Fruit fly (Drosophila melanogaster): ENCODE results near the gene Pgant6.

Gene Pgant6

DNA sequence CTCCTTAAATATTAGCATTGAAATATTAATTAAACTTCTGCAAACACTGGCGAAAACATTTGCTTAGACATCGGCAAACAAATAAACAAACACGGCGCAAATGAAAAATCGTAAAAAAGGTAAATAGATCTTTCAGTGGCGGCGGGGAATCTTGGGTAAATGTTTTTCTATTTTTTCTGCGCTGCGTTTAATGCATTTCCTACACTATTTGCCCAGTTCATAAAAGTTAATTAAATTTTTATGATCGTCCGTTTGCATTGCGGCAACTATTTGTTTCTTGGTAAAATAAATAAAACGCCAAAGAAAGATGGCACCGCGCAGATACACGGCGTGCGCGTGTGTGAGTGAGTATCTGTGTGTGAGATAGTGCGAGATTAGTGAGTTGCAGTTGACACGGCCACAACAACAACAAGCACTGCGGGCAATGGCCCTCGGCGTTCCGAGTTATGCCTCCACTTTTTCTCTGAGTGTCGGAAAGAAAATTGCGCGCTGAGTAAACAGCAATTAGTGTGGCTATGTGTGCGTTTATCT, 16.5 kb downstream of the Pgant6 start (continued):
- TF ChIP-seq CG2875 (GFP tag; optimal IDR thresholded peaks at IDR 0.05) (peak; percentile 65), CG9876 (GFP tag; optimal IDR thresholded peaks at IDR 0.05) (peak; percentile 6), CG10979 (tag; optimal IDR thresholded peaks at IDR 0.05) (peak; percentile 21), her (GFP tag; optimal IDR thresholded peaks at IDR 0.05) (peak; percentile 34), Blimp-1 (GFP tag; optimal IDR thresholded peaks at IDR 0.05) (peak; percentile 58), CG15696 (tag; optimal IDR thresholded peaks at IDR 0.05) (peak; percentile 73), CG8765 (GFP tag; IDR thresholded peaks at IDR 0.05) (peak; percentile 26; the same call in 1 of the 2 replicates), CG32532 (GFP tag; IDR thresholded peaks at IDR 0.05) (0 out of 2 replicates have a peak, but pooled peaks have one; percentile 13), gem (tag; optimal IDR thresholded peaks at IDR 0.05) (peak; percentile 54), CG13624 (GFP tag; optimal IDR thresholded peaks at IDR 0.05) (no peak), CG10654 (GFP tag; optimal IDR thresholded peaks at IDR 0.05) (no peak), CG8290 (GFP tag; optimal IDR thresholded peaks at IDR 0.05) (peak; percentile 32), CG8290 (tag; optimal IDR thresholded peaks at IDR 0.05) (peak; percentile 53 to 56), Sox100B (GFP tag; optimal IDR thresholded peaks at IDR 0.05) (no peak), CG11723 (GFP tag; optimal IDR thresholded peaks at IDR 0.05) (peak; percentile 62), CG12744 (GFP tag; optimal IDR thresholded peaks at IDR 0.05) (no peak), HLH4C (GFP tag; IDR thresholded peaks at IDR 0.05; ENCODE audit: partially characterized antibody) (no peak), crp (GFP tag; optimal IDR thresholded peaks at IDR 0.05) (no peak), Chrac-16 (GFP tag; optimal IDR thresholded peaks at IDR 0.05) (no peak), sob (GFP tag; IDR thresholded peaks at IDR 0.05) (0 out of 2 replicates have a peak, but pooled peaks have one; percentile 45), Doc3 (GFP tag; IDR thresholded peaks at IDR 0.05; ENCODE audit: partially characterized antibody) (no peak), Mad (GFP tag; optimal IDR thresholded peaks at IDR 0.05) (peak; percentile 30), gce (GFP tag; IDR thresholded peaks at IDR 0.05) (0 out of 3 replicates have a peak, but pooled peaks have one; percentile 35), tap (tag; optimal IDR thresholded peaks at IDR 0.05) (peak; percentile 61), Camta (GFP tag; optimal IDR thresholded peaks at IDR 0.05) (no peak), CG12659 (GFP tag; optimal IDR thresholded peaks at IDR 0.05) (peak; percentile 0), HmgZ (tag; optimal IDR thresholded peaks at IDR 0.05) (peak; percentile 39), CG10543 (GFP tag; optimal IDR thresholded peaks at IDR 0.05) (peak; percentile 36), CG12769 (tag; optimal IDR thresholded peaks at IDR 0.05) (no peak), sc (optimal IDR thresholded peaks at IDR 0.05) (no peak), sc (GFP tag; optimal IDR thresholded peaks at IDR 0.05) (peak; percentile 25), CG6175 (GFP tag; IDR thresholded peaks at IDR 0.05) (peak; percentile 5; the same call in 1 of the 3 replicates), Med (GFP tag) (peak; percentile 86), CHES-1-like (GFP tag; optimal IDR thresholded peaks at IDR 0.05) (no peak), stwl (tag; optimal IDR thresholded peaks at IDR 0.05) (no peak), CG3995 (GFP tag; optimal IDR thresholded peaks at IDR 0.05) (no peak), CG10462 (GFP tag; optimal IDR thresholded peaks at IDR 0.05) (peak; percentile 37), gsb-n (tag; optimal IDR thresholded peaks at IDR 0.05) (peak; percentile 79), CG7271 (tag; optimal IDR thresholded peaks at IDR 0.05) (peak; percentile 56), az2 (GFP tag; optimal IDR thresholded peaks at IDR 0.05) (no peak), grn (GFP tag; optimal IDR thresholded peaks at IDR 0.05) (peak; percentile 88), bab2 (GFP tag; optimal IDR thresholded peaks at IDR 0.05) (no peak), CG3726 (GFP tag; IDR thresholded peaks at IDR 0.05) (no peak), maf-S (GFP tag; optimal IDR thresholded peaks at IDR 0.05) (peak; percentile 53), sima (GFP tag; optimal IDR thresholded peaks at IDR 0.05) (no peak), CG12219 (GFP tag; optimal IDR thresholded peaks at IDR 0.05) (peak; percentile 54), Nf-YC (tag; optimal IDR thresholded peaks at IDR 0.05) (no peak), al (GFP tag; IDR thresholded peaks at IDR 0.05) (no peak), ap (GFP tag; IDR thresholded peaks at IDR 0.05) (no peak), phol (tag; optimal IDR thresholded peaks at IDR 0.05) (no peak), Hsf (GFP tag; optimal IDR thresholded peaks at IDR 0.05) (no peak)

Data from whole organism, embryonic.